Worm (Caenorhabditis elegans) whole organism, late embryonic: ENCODE data around the gene T11B7.5.

Experiments used
- C38D4.7 ChIP-seq: fragments of 200-800 bp; sonication (Bioruptor generic); optimal IDR thresholded peaks from 2 replicates; lab custom pipeline; 2018; ENCODE audit warnings: mild to moderate bottlenecking, missing genetic modification characterization, moderate library complexity, missing compliant biosample characterization
- K02D7.2 ChIP-seq: sonication (generic microtip); optimal IDR thresholded peaks from 2 replicates; lab custom pipeline; 2017; ENCODE audit warnings: mild to moderate bottlenecking, missing genetic modification characterization, missing compliant biosample characterization
- T23F11.4 ChIP-seq: fragments of 200-800 bp; sonication (Bioruptor generic); optimal IDR thresholded peaks from 2 replicates; lab custom pipeline; 2018; ENCODE audit warnings: mild to moderate bottlenecking, missing genetic modification characterization, missing compliant biosample characterization
- Y22D7AL.16 ChIP-seq: sonication (generic microtip); optimal IDR thresholded peaks from 2 replicates; lab custom pipeline; 2016; ENCODE audit warnings: missing genetic modification characterization, missing compliant biosample characterization
- ahr-1 ChIP-seq: sonication (generic microtip); optimal IDR thresholded peaks from 2 replicates; lab custom pipeline; 2016; ENCODE audit warnings: missing genetic modification characterization, missing compliant biosample characterization
- ceh-22 ChIP-seq: sonication (generic microtip); optimal IDR thresholded peaks from 2 replicates; lab custom pipeline; 2017; ENCODE audit warnings: missing biosample characterization, missing genetic modification characterization
- ceh-24 ChIP-seq: sonication (generic microtip); optimal IDR thresholded peaks from 2 replicates; lab custom pipeline; 2016; ENCODE audit warnings: mild to moderate bottlenecking, missing genetic modification characterization, missing compliant biosample characterization
- ceh-48 ChIP-seq: sonication (generic microtip); optimal IDR thresholded peaks from 2 replicates; lab custom pipeline; 2016; ENCODE audit warnings: missing genetic modification characterization, inconsistent platforms, missing compliant biosample characterization
- ceh-6 ChIP-seq: fragments of 200-800 bp; sonication (Bioruptor generic); optimal IDR thresholded peaks from 2 replicates; lab custom pipeline; 2018; ENCODE audit warnings: mild to moderate bottlenecking, missing genetic modification characterization, missing compliant biosample characterization
- dve-1 ChIP-seq: sonication (generic microtip); optimal IDR thresholded peaks from 2 replicates; lab custom pipeline; 2017; ENCODE audit warnings: antibody characterized with exemption, mild to moderate bottlenecking, missing genetic modification characterization, missing compliant biosample characterization
- elt-2 ChIP-seq: sonication (generic microtip); optimal IDR thresholded peaks from 2 replicates; lab custom pipeline; 2016; ENCODE audit warnings: missing genetic modification reagents, missing genetic modification characterization, missing compliant biosample characterization
- elt-4 ChIP-seq: sonication (generic microtip); optimal IDR thresholded peaks from 2 replicates; lab custom pipeline; 2016; ENCODE audit warnings: missing genetic modification characterization, missing compliant biosample characterization
- eyg-1 ChIP-seq: sonication (generic microtip); optimal IDR thresholded peaks from 2 replicates; lab custom pipeline; 2016; ENCODE audit warnings: missing genotype, missing genetic modification characterization, missing compliant biosample characterization
- fkh-10 ChIP-seq: fragments of 150-350 bp; optimal IDR thresholded peaks from 2 replicates; lab custom pipeline; 2014; ENCODE audit warnings: missing biosample characterization, missing genetic modification reagents, missing genetic modification characterization
- fkh-6 ChIP-seq: sonication (generic microtip); optimal IDR thresholded peaks from 2 replicates; lab custom pipeline; 2016; ENCODE audit warnings: missing genetic modification characterization, missing compliant biosample characterization
- hlh-6 ChIP-seq: sonication (generic microtip); optimal IDR thresholded peaks from 2 replicates; lab custom pipeline; 2016; ENCODE audit warnings: missing genotype, missing genetic modification characterization, missing compliant biosample characterization
- madf-2 ChIP-seq: sonication (generic microtip); optimal IDR thresholded peaks from 2 replicates; lab custom pipeline; 2017; ENCODE audit warnings: missing genetic modification characterization, missing compliant biosample characterization
- nhr-11 ChIP-seq: fragments of 150-350 bp; optimal IDR thresholded peaks from 2 replicates; lab custom pipeline; 2014; ENCODE audit warnings: missing biosample characterization, missing genetic modification characterization
- nhr-232 ChIP-seq: sonication (generic microtip); optimal IDR thresholded peaks from 2 replicates; lab custom pipeline; 2016; ENCODE audit warnings: missing genetic modification characterization, missing compliant biosample characterization
- odd-2 ChIP-seq: sonication (generic microtip); optimal IDR thresholded peaks from 2 replicates; lab custom pipeline; 2017; ENCODE audit warnings: antibody characterized with exemption, mild to moderate bottlenecking, missing genetic modification characterization, missing compliant biosample characterization
- pha-2 ChIP-seq: sonication (generic microtip); optimal IDR thresholded peaks from 2 replicates; lab custom pipeline; 2017; ENCODE audit warnings: mild to moderate bottlenecking, missing genetic modification characterization, missing compliant biosample characterization
- pha-4 ChIP-seq: fragments of 150-350 bp; optimal IDR thresholded peaks from 2 replicates; lab custom pipeline; 2018; ENCODE audit warnings: missing biosample characterization, missing genetic modification reagents, missing genetic modification characterization
- syd-9 ChIP-seq: sonication (generic microtip); optimal IDR thresholded peaks from 2 replicates; lab custom pipeline; 2016; ENCODE audit warnings: mild to moderate bottlenecking, missing genetic modification characterization, moderate library complexity, missing compliant biosample characterization
- tbx-7 ChIP-seq: sonication (generic microtip); optimal IDR thresholded peaks from 2 replicates; lab custom pipeline; 2016; ENCODE audit warnings: missing genotype, missing genetic modification characterization, missing compliant biosample characterization
- unc-3 ChIP-seq, 2 experiments: fragments of 200-800 bp in 1 of 2; sonication (Bioruptor generic) in 1 of 2; sonication (generic microtip) in 1 of 2; conservative IDR thresholded peaks in 1 of 2; optimal IDR thresholded peaks in 1 of 2; 2 replicates each; pipeline versions ENCODE4 v1.3.6 to Lab custom; 2016 to 2022; ENCODE audit warnings: missing compliant biosample characterization in 2 of 2, missing genetic modification characterization in 2 of 2, missing genetic modification reagents in 1 of 2
- unc-55 ChIP-seq: sonication (generic microtip); optimal IDR thresholded peaks from 2 replicates; lab custom pipeline; 2017; ENCODE audit warnings: missing biosample characterization, missing genetic modification reagents, missing genetic modification characterization

T11B7.5 gene

DNA sequence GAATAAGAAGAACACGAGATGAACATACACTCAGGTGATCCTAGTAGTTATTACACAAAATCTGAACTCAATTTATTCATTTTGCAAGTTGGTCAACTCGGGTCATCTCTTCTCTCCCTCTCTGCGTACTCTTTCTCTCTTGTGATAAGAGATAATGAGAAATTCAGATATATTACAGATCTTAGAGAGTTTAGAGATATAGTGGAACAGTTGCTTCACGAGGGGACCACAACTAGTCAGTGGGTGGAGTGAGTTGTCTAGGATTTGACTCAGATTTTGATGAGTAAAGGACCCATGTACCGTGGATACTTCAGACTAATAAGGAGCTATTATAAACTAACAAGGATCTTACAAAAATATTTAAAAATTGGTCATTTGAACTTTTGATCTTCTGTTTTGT is 42.2 kb downstream of the T11B7.5 start, which contains the start of gene exc-5:
TSS of gene exc-5 (minus strand) at position 57 of the 400 bp plus-strand sequence.
- no peak for TF ChIP-seq ceh-22 (tag; lab: Kevin White, UChicago)
- TF ChIP-seq fkh-6, result no peak
- TF ChIP-seq hlh-6 (tag; lab: Kevin White, UChicago), result no peak
- TF ChIP-seq fkh-10 (GFP tag; lab: Kevin White, UChicago), result no peak
- no peak for TF ChIP-seq Y22D7AL.16 (tag; lab: Kevin White, UChicago)
- TF ChIP-seq C38D4.7 (GFP tag; lab: Kevin White, UChicago), result no peak
- TF ChIP-seq unc-55, result peak; percentile 75
- TF ChIP-seq odd-2 (tag; lab: Kevin White, UChicago), result no peak

DNA sequence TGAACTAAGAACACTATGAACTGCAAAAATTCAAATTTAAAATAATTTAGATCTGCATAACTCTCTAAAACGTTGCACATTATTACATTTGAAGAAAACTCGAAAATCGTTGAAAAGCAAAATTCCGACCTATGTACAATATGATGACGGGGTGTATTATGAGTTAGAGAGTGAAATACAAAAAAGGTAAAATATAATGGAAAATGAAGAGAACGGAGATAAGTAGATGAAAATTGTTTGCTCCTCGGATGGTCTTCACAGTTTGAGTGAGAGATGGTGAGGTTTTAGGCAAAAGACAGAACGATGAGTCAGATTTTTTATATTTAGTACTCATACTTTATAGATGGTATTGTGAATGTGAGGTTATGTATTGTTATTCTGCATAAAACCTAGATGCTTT is 48.5 kb downstream of the T11B7.5 start:
- no peak for TF ChIP-seq K02D7.2 (tag; lab: Kevin White, UChicago)
- TF ChIP-seq nhr-11 (tag; lab: Kevin White, UChicago), result no peak
- TF ChIP-seq elt-2, result no peak
- TF ChIP-seq nhr-232 (tag; lab: Kevin White, UChicago), result no peak
- no peak for TF ChIP-seq unc-3 (GFP tag; conservative IDR thresholded peaks at IDR 0.05; lab: Robert Waterston, UW)
- TF ChIP-seq unc-3 (tag; optimal IDR thresholded peaks at IDR 0.05; lab: Kevin White, UChicago), result no peak
- TF ChIP-seq pha-4 (tag; lab: Kevin White, UChicago), result no peak
- no peak for TF ChIP-seq ceh-22 (tag; lab: Kevin White, UChicago)
- TF ChIP-seq ceh-6 (GFP tag; lab: Kevin White, UChicago), result no peak
- no peak for TF ChIP-seq ceh-48 (tag; lab: Kevin White, UChicago)
- no peak for TF ChIP-seq elt-4
- TF ChIP-seq dve-1, result no peak
- TF ChIP-seq madf-2 (tag; lab: Kevin White, UChicago), result no peak
- no peak for TF ChIP-seq syd-9 (tag; lab: Kevin White, UChicago)
- TF ChIP-seq ceh-24 (tag; lab: Kevin White, UChicago), result no peak
- no peak for TF ChIP-seq pha-2
- no peak for TF ChIP-seq tbx-7 (tag; lab: Kevin White, UChicago)
- no peak for TF ChIP-seq eyg-1 (tag; lab: Kevin White, UChicago)
- TF ChIP-seq ahr-1, result no peak
- TF ChIP-seq T23F11.4, result no peak
- TF ChIP-seq, all 69 proteins: peak for 0
